Fruit fly (Drosophila melanogaster) whole organism, embryonic: ENCODE data around the gene CG45002.
A peak's percentile ranks its signal among the peaks of the same experiment; 100 is the strongest.

Experiments used
- B-H1 ChIP-seq: fragments of 200-800 bp; sonication (Bioruptor generic); IDR thresholded peaks from 3 replicates; pipeline ENCODE4 v1.3.6; 2022; ENCODE audit warnings: missing biosample characterization, missing genetic modification characterization
- Bgb ChIP-seq: fragments of 200-800 bp; sonication (Bioruptor generic); IDR thresholded peaks from 2 replicates; pipeline ENCODE4 v1.3.6; 2022; ENCODE audit warnings: missing biosample characterization, missing genetic modification characterization; ENCODE audit not compliant: partially characterized antibody
- Blimp-1 ChIP-seq: fragments of 200-800 bp; sonication (Bioruptor generic); optimal IDR thresholded peaks from 3 replicates; lab custom pipeline; 2018; ENCODE audit warnings: missing biosample characterization, missing genetic modification characterization, mild to moderate bottlenecking, moderate library complexity, missing genetic modification reagents
- CG10147 ChIP-seq: fragments of 200-800 bp; sonication (Bioruptor generic); optimal IDR thresholded peaks from 2 replicates; lab custom pipeline; 2019; ENCODE audit warnings: missing biosample characterization, mild to moderate bottlenecking, missing genetic modification characterization, moderate library complexity
- CG10267 ChIP-seq: fragments of 200-800 bp; sonication (Bioruptor generic); optimal IDR thresholded peaks from 2 replicates; lab custom pipeline; 2018; ENCODE audit warnings: missing biosample characterization, mild to moderate bottlenecking, missing genetic modification characterization, moderate library complexity
- CG11085 ChIP-seq: fragments of 200-800 bp; sonication (Bioruptor generic); IDR thresholded peaks from 2 replicates; pipeline ENCODE4 v1.3.6; 2022; ENCODE audit warnings: missing biosample characterization, missing genetic modification characterization
- CG11093 ChIP-seq: fragments of 200-800 bp; sonication (Bioruptor generic); IDR thresholded peaks from 3 replicates; pipeline ENCODE4 v1.3.6; 2022; ENCODE audit warnings: missing biosample characterization, missing genetic modification characterization
- CG13296 ChIP-seq: fragments of 200-800 bp; sonication (Bioruptor generic); optimal IDR thresholded peaks from 3 replicates; lab custom pipeline; 2018; ENCODE audit warnings: missing biosample characterization, mild to moderate bottlenecking, missing genetic modification characterization
- CG14441 ChIP-seq: fragments of 200-800 bp; sonication (Bioruptor generic); IDR thresholded peaks from 2 replicates; pipeline ENCODE4 v1.3.6; 2022; ENCODE audit warnings: missing biosample characterization, missing genetic modification characterization
- CG1529 ChIP-seq: fragments of 200-800 bp; sonication (Bioruptor generic); optimal IDR thresholded peaks from 3 replicates; lab custom pipeline; 2018; ENCODE audit warnings: missing biosample characterization, missing genetic modification characterization
- CG15514 ChIP-seq: fragments of 200-800 bp; sonication (Bioruptor generic); optimal IDR thresholded peaks from 3 replicates; lab custom pipeline; 2017; ENCODE audit warnings: missing biosample characterization, missing genetic modification characterization, mild to moderate bottlenecking, moderate library complexity, missing genetic modification reagents
- CG17612 ChIP-seq: fragments of 200-800 bp; sonication (Bioruptor generic); IDR thresholded peaks from 2 replicates; pipeline ENCODE4 v1.3.6; 2022; ENCODE audit warnings: missing biosample characterization, missing genetic modification characterization
- CG18011 ChIP-seq: fragments of 200-800 bp; sonication (Bioruptor generic); optimal IDR thresholded peaks from 2 replicates; lab custom pipeline; 2017; ENCODE audit warnings: missing biosample characterization, missing genetic modification characterization, mild to moderate bottlenecking, moderate library complexity, missing genotype
- CG2116 ChIP-seq: fragments of 200-800 bp; sonication (Bioruptor generic); optimal IDR thresholded peaks from 3 replicates; lab custom pipeline; 2018; ENCODE audit warnings: missing biosample characterization, mild to moderate bottlenecking, missing genetic modification characterization
- CG2678 ChIP-seq: fragments of 200-800 bp; sonication (Bioruptor generic); optimal IDR thresholded peaks from 3 replicates; lab custom pipeline; 2019; ENCODE audit warnings: missing biosample characterization, mild to moderate bottlenecking, missing genetic modification characterization, moderate library complexity
- CG2889 ChIP-seq: fragments of 200-800 bp; sonication (Bioruptor generic); IDR thresholded peaks from 3 replicates; pipeline ENCODE4 v1.3.6; 2022; ENCODE audit warnings: missing biosample characterization, missing genetic modification characterization
- CG3281 ChIP-seq: fragments of 200-800 bp; sonication (Bioruptor generic); optimal IDR thresholded peaks from 3 replicates; lab custom pipeline; 2017; ENCODE audit warnings: missing biosample characterization, mild to moderate bottlenecking, missing genetic modification characterization
- CG34376 ChIP-seq: fragments of 200-800 bp; sonication (Bioruptor generic); optimal IDR thresholded peaks from 2 replicates; lab custom pipeline; 2018; ENCODE audit warnings: missing biosample characterization, mild to moderate bottlenecking, missing genetic modification characterization
- CG4282 ChIP-seq: fragments of 200-800 bp; sonication (Bioruptor generic); optimal IDR thresholded peaks from 2 replicates; lab custom pipeline; 2016; ENCODE audit warnings: missing biosample characterization, missing genetic modification characterization
- CG43689 ChIP-seq: fragments of 200-800 bp; sonication (Bioruptor generic); IDR thresholded peaks from 2 replicates; pipeline ENCODE4 v1.3.6; 2022; ENCODE audit warnings: missing biosample characterization, missing genetic modification characterization
- CG7357 ChIP-seq: fragments of 200-800 bp; sonication (Bioruptor generic); IDR thresholded peaks from 3 replicates; pipeline ENCODE4 v1.3.6; 2022; ENCODE audit warnings: missing biosample characterization, missing genetic modification characterization
- CG8089 ChIP-seq: fragments of 200-800 bp; sonication (Bioruptor generic); optimal IDR thresholded peaks from 3 replicates; lab custom pipeline; 2016; ENCODE audit warnings: missing biosample characterization, missing genetic modification characterization
- CG9437 ChIP-seq: fragments of 200-800 bp; sonication (Bioruptor generic); optimal IDR thresholded peaks from 2 replicates; lab custom pipeline; 2018; ENCODE audit warnings: missing biosample characterization, mild to moderate bottlenecking, missing genetic modification characterization
- CG9932 ChIP-seq: fragments of 200-800 bp; sonication (Bioruptor generic); IDR thresholded peaks from 2 replicates; pipeline ENCODE4 v1.3.6; 2022; ENCODE audit warnings: missing biosample characterization, missing genetic modification characterization
- D ChIP-seq, 2 experiments: fragments of 200-800 bp in 1 of 2; fragments of >200 bp in 1 of 2; sonication (Bioruptor generic) in 1 of 2; optimal IDR thresholded peaks; 2 replicates in 1 of 2; 3 replicates in 1 of 2; lab custom pipeline; 2017; ENCODE audit warnings: mild to moderate bottlenecking in 1 of 2, missing biosample characterization in 1 of 2, missing genetic modification characterization in 1 of 2, missing genetic modification reagents in 1 of 2
- Dbx ChIP-seq: fragments of 200-800 bp; sonication (Bioruptor generic); IDR thresholded peaks from 3 replicates; pipeline ENCODE4 v1.3.6; 2022; ENCODE audit warnings: missing biosample characterization, missing genetic modification characterization
- Dfd ChIP-seq, 2 experiments: fragments of >200 bp; optimal IDR thresholded peaks; 2 replicates each; lab custom pipeline; 2017; ENCODE audit warnings: missing biosample characterization in 2 of 2, missing genetic modification characterization in 2 of 2
- E2f1 ChIP-seq: fragments of 200-800 bp; sonication (Bioruptor generic); IDR thresholded peaks from 2 replicates; pipeline ENCODE4 v1.3.6; 2022; ENCODE audit warnings: missing biosample characterization, missing genetic modification characterization
- Eip74EF ChIP-seq, 2 experiments: fragments of 200-800 bp in 1 of 2; fragments of >200 bp in 1 of 2; sonication (Bioruptor generic) in 1 of 2; optimal IDR thresholded peaks; 2 replicates each; lab custom pipeline; 2017 to 2019; ENCODE audit warnings: missing biosample characterization in 2 of 2, missing genetic modification characterization in 2 of 2, mild to moderate bottlenecking in 1 of 2, moderate library complexity in 1 of 2
- Ets65A ChIP-seq: fragments of 200-800 bp; sonication (Bioruptor generic); peaks from one replicate; lab custom pipeline; 2016; ENCODE audit warnings: missing biosample characterization, missing genetic modification characterization
- GATAe ChIP-seq: fragments of 200-800 bp; sonication (Bioruptor generic); conservative IDR thresholded peaks from 2 replicates; pipeline ENCODE4 v1.3.6; 2022; ENCODE audit warnings: missing biosample characterization, missing genetic modification characterization
- HLHmδ ChIP-seq: fragments of 200-800 bp; sonication (Bioruptor generic); optimal IDR thresholded peaks from 2 replicates; lab custom pipeline; 2018; ENCODE audit warnings: missing biosample characterization, mild to moderate bottlenecking, missing genetic modification characterization, moderate library complexity
- MESR4 ChIP-seq: fragments of 200-800 bp; sonication (Bioruptor generic); optimal IDR thresholded peaks from 2 replicates; lab custom pipeline; 2018; ENCODE audit warnings: missing biosample characterization, mild to moderate bottlenecking, missing genetic modification characterization, moderate library complexity
- Pdp1 ChIP-seq, 2 experiments: fragments of 200-800 bp; sonication (Bioruptor generic); optimal IDR thresholded peaks; 3 replicates each; lab custom pipeline; 2016; ENCODE audit warnings: missing biosample characterization in 2 of 2, missing genetic modification characterization in 2 of 2, mild to moderate bottlenecking in 1 of 2, moderate library complexity in 1 of 2
- Sry-δ ChIP-seq: fragments of 200-800 bp; sonication (Bioruptor generic); optimal IDR thresholded peaks from 2 replicates; lab custom pipeline; 2016; ENCODE audit warnings: missing biosample characterization, missing genetic modification characterization
- ab ChIP-seq: fragments of 200-800 bp; sonication (Bioruptor generic); optimal IDR thresholded peaks from 2 replicates; lab custom pipeline; 2016; ENCODE audit warnings: missing biosample characterization, missing genetic modification characterization
- abd-A ChIP-seq: fragments of 200-800 bp; sonication (Bioruptor generic); optimal IDR thresholded peaks from 3 replicates; lab custom pipeline; 2019; ENCODE audit warnings: missing biosample characterization, mild to moderate bottlenecking, missing genetic modification characterization, moderate library complexity
- ash1 ChIP-seq: fragments of 200-800 bp; sonication (Bioruptor generic); optimal IDR thresholded peaks from 2 replicates; lab custom pipeline; 2018; ENCODE audit warnings: missing biosample characterization, mild to moderate bottlenecking, missing genetic modification characterization
- bigmax ChIP-seq: fragments of 200-800 bp; sonication (Bioruptor generic); optimal IDR thresholded peaks from 2 replicates; lab custom pipeline; 2018; ENCODE audit warnings: missing biosample characterization, mild to moderate bottlenecking, missing genetic modification characterization
- chn ChIP-seq: fragments of 200-800 bp; sonication (Bioruptor generic); optimal IDR thresholded peaks from 2 replicates; lab custom pipeline; 2016; ENCODE audit warnings: missing biosample characterization, missing genetic modification characterization
- dysf ChIP-seq: fragments of 200-800 bp; sonication (Bioruptor generic); IDR thresholded peaks from 3 replicates; pipeline ENCODE4 v1.3.6; 2022; ENCODE audit warnings: missing biosample characterization, missing genetic modification characterization
- gt ChIP-seq: fragments of 200-800 bp; sonication (Bioruptor generic); IDR thresholded peaks from 2 replicates; pipeline ENCODE4 v1.3.6; 2022; ENCODE audit warnings: missing biosample characterization, missing genetic modification characterization
- knrl ChIP-seq: fragments of 200-800 bp; sonication (Bioruptor generic); IDR thresholded peaks from 3 replicates; pipeline ENCODE4 v1.3.6; 2022; ENCODE audit warnings: missing biosample characterization, missing genetic modification characterization; ENCODE audit not compliant: partially characterized antibody
- lab ChIP-seq: fragments of 200-800 bp; sonication (Bioruptor generic); optimal IDR thresholded peaks from 3 replicates; lab custom pipeline; 2017; ENCODE audit warnings: missing biosample characterization, missing genetic modification characterization, mild to moderate bottlenecking, moderate library complexity, missing genetic modification reagents
- nmo ChIP-seq: fragments of 200-800 bp; sonication (Bioruptor generic); optimal IDR thresholded peaks from 2 replicates; lab custom pipeline; 2018; ENCODE audit warnings: missing biosample characterization, mild to moderate bottlenecking, missing genetic modification characterization, moderate library complexity
- p53 ChIP-seq: fragments of 200-800 bp; sonication (Bioruptor generic); optimal IDR thresholded peaks from 2 replicates; lab custom pipeline; 2016; ENCODE audit warnings: missing biosample characterization, missing genetic modification characterization
- slbo ChIP-seq: fragments of 200-800 bp; sonication (Bioruptor generic); IDR thresholded peaks from 2 replicates; pipeline ENCODE4 v1.3.6; 2022; ENCODE audit warnings: missing biosample characterization, missing genetic modification characterization
- tin ChIP-seq: fragments of 200-800 bp; sonication (Bioruptor generic); optimal IDR thresholded peaks from 3 replicates; lab custom pipeline; 2016; ENCODE audit warnings: missing biosample characterization, missing genetic modification characterization
- trh ChIP-seq: fragments of 200-800 bp; sonication (Bioruptor generic); optimal IDR thresholded peaks from 2 replicates; lab custom pipeline; 2016; ENCODE audit warnings: missing biosample characterization, missing genetic modification characterization

CG45002 gene

dm6 chrX:16968148-16968823 lies 98.2 kb downstream of the CG45002 start, which contains the start of gene Ubr1 (continued):
- TF ChIP-seq CG10147 (no peak), CG1529 (GFP tag; lab: Kevin White, UChicago) (no peak), nmo (GFP tag; lab: Kevin White, UChicago) (peak; percentile 40), CG2889 (GFP tag; lab: Robert Waterston, UW) (no peak), Dbx (GFP tag; lab: Robert Waterston, UW) (0 out of 3 replicates have a peak, but pooled peaks have one; percentile 14), abd-A (tag; lab: Kevin White, UChicago) (no peak), tin (GFP tag; lab: Kevin White, UChicago) (no peak), CG11093 (GFP tag; lab: Robert Waterston, UW) (no peak), CG3281 (GFP tag; lab: Kevin White, UChicago) (no peak), CG18011 (GFP tag; lab: Kevin White, UChicago) (peak; percentile 5), CG2678 (tag; lab: Kevin White, UChicago) (no peak), D (optimal IDR thresholded peaks at IDR 0.05; lab: Kevin White, UChicago) (no peak), D (GFP tag; optimal IDR thresholded peaks at IDR 0.05; lab: Kevin White, UChicago) (no peak), Pdp1 (GFP tag; optimal IDR thresholded peaks at IDR 0.05; lab: Kevin White, UChicago) (peak in 1 of 2 experiments; percentile 91), ash1 (GFP tag; lab: Kevin White, UChicago) (no peak), CG2116 (GFP tag; lab: Kevin White, UChicago) (peak; percentile 89), lab (GFP tag; lab: Kevin White, UChicago) (peak; percentile 7), Dfd (GFP tag; optimal IDR thresholded peaks at IDR 0.05; lab: Kevin White, UChicago) (peak in 1 of 2 experiments; percentile 8), MESR4 (GFP tag; lab: Kevin White, UChicago) (peak; percentile 79), CG10267 (tag; lab: Kevin White, UChicago) (peak; percentile 51), CG13296 (GFP tag; lab: Kevin White, UChicago) (no peak), CG14441 (no peak), p53 (GFP tag; lab: Kevin White, UChicago) (no peak), Sry-δ (peak; percentile 86), GATAe (GFP tag; lab: Robert Waterston, UW) (no peak), CG17612 (GFP tag; lab: Robert Waterston, UW) (no peak), CG11085 (GFP tag; lab: Robert Waterston, UW) (0 out of 2 replicates have a peak, but pooled peaks have one; percentile 19), gt (GFP tag; lab: Robert Waterston, UW) (no peak), CG15514 (peak; percentile 75), HLHmδ (GFP tag; lab: Kevin White, UChicago) (no peak), B-H1 (GFP tag; lab: Robert Waterston, UW) (no peak), knrl (GFP tag; lab: Robert Waterston, UW) (peak; percentile 91), Ets65A (GFP tag; lab: Kevin White, UChicago) (peak; percentile 19), Eip74EF (GFP tag; optimal IDR thresholded peaks at IDR 0.05; lab: Kevin White, UChicago) (peak in 1 of 2 experiments; percentile 41), bigmax (GFP tag; lab: Kevin White, UChicago) (peak; percentile 78), CG9437 (GFP tag; lab: Kevin White, UChicago) (peak; percentile 1), dysf (no peak), slbo (peak; percentile 37), CG7357 (GFP tag; lab: Robert Waterston, UW) (peak; percentile 94), trh (no peak), E2f1 (GFP tag; lab: Robert Waterston, UW) (no peak), CG34376 (GFP tag; lab: Kevin White, UChicago) (peak; percentile 27), CG4282 (GFP tag; lab: Kevin White, UChicago) (no peak), CG43689 (GFP tag; lab: Robert Waterston, UW) (no peak), CG8089 (GFP tag; lab: Kevin White, UChicago) (peak; percentile 31), ab (GFP tag; lab: Kevin White, UChicago) (no peak), chn (GFP tag; lab: Kevin White, UChicago) (no peak), CG9932 (GFP tag; lab: Robert Waterston, UW) (peak; percentile 47; the same call in 1 of the 2 replicates), Bgb (peak; percentile 98), Blimp-1 (GFP tag; lab: Kevin White, UChicago) (peak; percentile 80)
